Fruit fly (Drosophila melanogaster) whole organism: ENCODE results near the gene mRpL40.

ENCODE experiments used
- CG8478 ChIP-seq: fragments of >200 bp; optimal IDR thresholded peaks from 2 replicates; lab custom pipeline; 2018; ENCODE audit warnings: inconsistent platforms
- pan ChIP-seq: fragments of >200 bp; optimal IDR thresholded peaks from 2 replicates; lab custom pipeline; 2017
- psq ChIP-seq: fragments of >200 bp; optimal IDR thresholded peaks from 2 replicates; lab custom pipeline; 2017

dm6 chr3R:11452041-11452440 is 44.3 kb downstream of the mRpL40 start:
- TF ChIP-seq psq (no peak), CG8478 (lab: Kevin White, UChicago) (no peak), pan (lab: Kevin White, UChicago) (no peak)
